Fruit fly (Drosophila melanogaster): Measurements from ENCODE around the gene CG7326.
A peak's percentile ranks its signal among the peaks of the same experiment; 100 is the strongest.

Gene CG7326

dm6 chrX:18897294-18897693, 33.7 kb upstream of the CG7326 start:
- peak; percentile 55 for TF ChIP-seq Eip78C (GFP tag)
- TF ChIP-seq vri (GFP tag; optimal IDR thresholded peaks at IDR 0.05), result no peak
- no peak for TF ChIP-seq fd85E (GFP tag; optimal IDR thresholded peaks at IDR 0.05)
- TF ChIP-seq CG15336 (GFP tag; IDR thresholded peaks at IDR 0.05), result 0 out of 2 replicates have a peak, but pooled peaks have one; percentile 8
- TF ChIP-seq CG6808 (GFP tag; optimal IDR thresholded peaks at IDR 0.05), result no peak

- TF ChIP-seq fd85E (GFP tag; optimal IDR thresholded peaks at IDR 0.05), result no peak
- TF ChIP-seq fkh (GFP tag; optimal IDR thresholded peaks at IDR 0.05), result no peak
- no peak for TF ChIP-seq CG15336 (GFP tag; IDR thresholded peaks at IDR 0.05)
- no peak for TF ChIP-seq net (GFP tag; optimal IDR thresholded peaks at IDR 0.05)
- TF ChIP-seq Hr39 (GFP tag; optimal IDR thresholded peaks at IDR 0.05), result no peak
- no peak for TF ChIP-seq CG10631 (GFP tag; optimal IDR thresholded peaks at IDR 0.05)
- no peak for TF ChIP-seq CG10669 (GFP tag; optimal IDR thresholded peaks at IDR 0.05)
- no peak for TF ChIP-seq CG1621 (tag; optimal IDR thresholded peaks at IDR 0.05)
- no peak for TF ChIP-seq Ets96B (tag; optimal IDR thresholded peaks at IDR 0.05)
- TF ChIP-seq Lpt (GFP tag; optimal IDR thresholded peaks at IDR 0.05), result no peak
- no peak for TF ChIP-seq CG8119 (GFP tag; IDR thresholded peaks at IDR 0.05)
- TF ChIP-seq lz (GFP tag; optimal IDR thresholded peaks at IDR 0.05), result no peak
- no peak for TF ChIP-seq Hr38 (GFP tag; optimal IDR thresholded peaks at IDR 0.05)
These were observed 30.6 kb upstream of the CG7326 start, which contains the start of gene SdhBL for dm6 chrX:18894146-18894545. Gene SdhBL (plus strand): TSS chrX:18894446.

dm6 chrX:18893433-18893832, 29.9 kb upstream of the CG7326 start, which contains the start of gene Flacc:
Gene Flacc (minus strand): TSS chrX:18893636.
- TF ChIP-seq net (GFP tag; optimal IDR thresholded peaks at IDR 0.05) (no peak), CG3919 (GFP tag; optimal IDR thresholded peaks at IDR 0.05) (no peak), CG9139 (GFP tag; optimal IDR thresholded peaks at IDR 0.05) (no peak), dsx (GFP tag; optimal IDR thresholded peaks at IDR 0.05; ENCODE audit: poor library complexity, severe bottlenecking) (peak; percentile 22), Eip78C (GFP tag) (peak; percentile 54), Eip93F (GFP tag; optimal IDR thresholded peaks at IDR 0.05) (no peak)

dm6 chrX:18883999-18884671, 20.6 kb upstream of the CG7326 start, which contains the start of gene CG7332:
Gene CG7332 (plus strand): TSS chrX:18884513.
- no peak for TF ChIP-seq Hr38 (GFP tag; optimal IDR thresholded peaks at IDR 0.05)
- TF ChIP-seq CG15336 (GFP tag; IDR thresholded peaks at IDR 0.05), result no peak
- TF ChIP-seq Eip75B (GFP tag; optimal IDR thresholded peaks at IDR 0.05), result no peak
- TF ChIP-seq dac (GFP tag; optimal IDR thresholded peaks at IDR 0.05), result no peak
- peak; percentile 10 for TF ChIP-seq esn (GFP tag; optimal IDR thresholded peaks at IDR 0.05)
- peak; percentile 1 for TF ChIP-seq cyc (GFP tag; optimal IDR thresholded peaks at IDR 0.05)
- peak; percentile 8 for TF ChIP-seq Hr39 (GFP tag; optimal IDR thresholded peaks at IDR 0.05)
- TF ChIP-seq CG7368 (GFP tag; optimal IDR thresholded peaks at IDR 0.05), result no peak
- no peak for TF ChIP-seq Met (GFP tag; optimal IDR thresholded peaks at IDR 0.05)
- no peak for TF ChIP-seq vri (GFP tag; optimal IDR thresholded peaks at IDR 0.05)
- no peak for TF ChIP-seq fd59A (GFP tag; optimal IDR thresholded peaks at IDR 0.05)
- no peak for TF ChIP-seq CG8319 (GFP tag; optimal IDR thresholded peaks at IDR 0.05)
- no peak for TF ChIP-seq eg (GFP tag; IDR thresholded peaks at IDR 0.05)
- TF ChIP-seq lz (GFP tag; optimal IDR thresholded peaks at IDR 0.05), result no peak
- TF ChIP-seq CG34406 (GFP tag; optimal IDR thresholded peaks at IDR 0.05), result no peak
- TF ChIP-seq CG3032 (tag; optimal IDR thresholded peaks at IDR 0.05), result no peak
- peak; percentile 45 for TF ChIP-seq Eip78C (GFP tag)
- no peak for TF ChIP-seq net (GFP tag; optimal IDR thresholded peaks at IDR 0.05)
- no peak for TF ChIP-seq CG10631 (GFP tag; optimal IDR thresholded peaks at IDR 0.05)
- TF ChIP-seq Blimp-1 (GFP tag; optimal IDR thresholded peaks at IDR 0.05), result no peak
- TF ChIP-seq CG8632 (GFP tag; optimal IDR thresholded peaks at IDR 0.05), result no peak
- no peak for TF ChIP-seq Sox14 (GFP tag; optimal IDR thresholded peaks at IDR 0.05)
- no peak for TF ChIP-seq CG3919 (GFP tag; optimal IDR thresholded peaks at IDR 0.05)
- no peak for TF ChIP-seq achi (GFP tag; optimal IDR thresholded peaks at IDR 0.05)
- no peak for TF ChIP-seq spab (GFP tag; optimal IDR thresholded peaks at IDR 0.05)
- no peak for TF ChIP-seq dsx (GFP tag; optimal IDR thresholded peaks at IDR 0.05; ENCODE audit: poor library complexity, severe bottlenecking)
